Fruit fly (Drosophila melanogaster): ENCODE data around the gene CG13679.

DNA sequence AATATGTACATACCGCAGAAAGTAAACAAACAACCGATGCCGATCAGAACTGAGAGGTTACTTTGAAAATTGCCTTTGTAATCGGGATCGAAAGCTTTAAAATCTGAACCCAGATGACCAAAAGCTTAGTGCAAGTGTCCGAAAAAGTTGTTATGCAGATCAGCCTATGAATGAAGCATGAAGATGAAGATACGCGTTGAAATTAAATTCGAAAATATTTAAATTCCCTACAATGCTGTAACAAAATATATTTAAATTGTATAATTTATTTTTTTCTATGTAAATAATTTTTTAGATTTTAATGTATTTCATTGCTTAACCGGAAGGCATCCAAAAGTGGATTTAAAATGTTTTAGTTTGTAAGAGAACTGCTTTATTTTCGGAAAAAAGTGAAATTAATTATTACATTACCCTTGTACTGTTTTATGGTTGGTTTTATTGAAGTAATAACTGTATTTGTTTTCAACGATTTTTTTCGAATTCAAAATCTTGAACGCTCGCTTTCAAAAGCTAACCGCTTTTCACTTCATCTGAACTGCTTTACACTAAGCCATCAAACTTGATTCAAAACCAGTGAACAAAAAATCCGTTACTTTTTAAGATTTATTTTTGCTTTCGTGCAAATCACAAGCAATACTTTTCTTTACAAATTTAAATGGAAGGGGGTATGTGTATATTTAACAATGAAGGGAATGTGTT is 42.7 kb upstream of the CG13679 start, which contains the start of gene CG43886:
- no peak for TF ChIP-seq CG8478 (optimal IDR thresholded peaks at IDR 0.05)
- no peak for TF ChIP-seq CTCF (optimal IDR thresholded peaks at IDR 0.05)
